Worm (Caenorhabditis elegans) whole organism, L3 larva: ENCODE measurements around the gene K06A4.6.
A peak's percentile ranks its signal among the peaks of the same experiment; 100 is the strongest.

Experiments
- R02D3.7 ChIP-seq: fragments of 150-350 bp; optimal IDR thresholded peaks from 2 replicates; lab custom pipeline; 2014; ENCODE audit warnings: missing biosample characterization, missing genetic modification characterization
- ZK546.5 ChIP-seq: sonication (generic microtip); optimal IDR thresholded peaks from 2 replicates; lab custom pipeline; 2017; ENCODE audit warnings: missing biosample characterization, missing genetic modification characterization
- ama-1 ChIP-seq: fragments of 150-350 bp; optimal IDR thresholded peaks from 2 replicates; lab custom pipeline; 2018
- ceh-82 ChIP-seq: fragments of 150-350 bp; optimal IDR thresholded peaks from 2 replicates; lab custom pipeline; 2014; ENCODE audit warnings: missing biosample characterization, missing genetic modification characterization
- daf-12 ChIP-seq: fragments of 150-350 bp; optimal IDR thresholded peaks from 2 replicates; lab custom pipeline; 2014; ENCODE audit warnings: missing biosample characterization, missing genetic modification reagents, missing genetic modification characterization
- egl-27 ChIP-seq: sonication (generic microtip); optimal IDR thresholded peaks from 4 replicates; lab custom pipeline; 2017; ENCODE audit warnings: missing biosample characterization, missing genetic modification reagents, missing genetic modification characterization
- egl-5 ChIP-seq: fragments of 150-350 bp; optimal IDR thresholded peaks from 2 replicates; lab custom pipeline; 2017; ENCODE audit warnings: missing biosample characterization, missing genetic modification reagents, missing genetic modification characterization, inconsistent platforms
- elt-1 ChIP-seq: fragments of 150-350 bp; optimal IDR thresholded peaks from 2 replicates; lab custom pipeline; 2014; ENCODE audit warnings: missing biosample characterization, missing genetic modification characterization
- elt-2 ChIP-seq: sonication (generic microtip); optimal IDR thresholded peaks from 2 replicates; lab custom pipeline; 2016; ENCODE audit warnings: missing genetic modification reagents, mild to moderate bottlenecking, missing genetic modification characterization, missing compliant biosample characterization
- fkh-2 ChIP-seq: fragments of 150-350 bp; optimal IDR thresholded peaks from 2 replicates; lab custom pipeline; 2014; ENCODE audit warnings: missing biosample characterization, missing genetic modification reagents, missing genetic modification characterization
- hmg-11 ChIP-seq: sonication (generic microtip); optimal IDR thresholded peaks from 2 replicates; lab custom pipeline; 2016; ENCODE audit warnings: missing genetic modification characterization, missing compliant biosample characterization
- jun-1 ChIP-seq: fragments of 150-350 bp; optimal IDR thresholded peaks from 2 replicates; lab custom pipeline; 2014; ENCODE audit warnings: missing biosample characterization, missing genetic modification reagents, missing genetic modification characterization
- mdl-1 ChIP-seq: fragments of 150-350 bp; optimal IDR thresholded peaks from 2 replicates; lab custom pipeline; 2014; ENCODE audit warnings: missing biosample characterization, missing genetic modification characterization
- nfya-1 ChIP-seq: sonication (generic microtip); optimal IDR thresholded peaks from 2 replicates; lab custom pipeline; 2017; ENCODE audit warnings: missing genetic modification characterization, mild to moderate bottlenecking, missing compliant biosample characterization, antibody characterized with exemption, moderate library complexity; ENCODE audit not compliant: insufficient read depth
- nhr-11 ChIP-seq: fragments of 150-350 bp; optimal IDR thresholded peaks from 2 replicates; lab custom pipeline; 2014; ENCODE audit warnings: missing biosample characterization, missing genetic modification characterization
- nhr-12 ChIP-seq: fragments of 150-350 bp; optimal IDR thresholded peaks from 2 replicates; lab custom pipeline; 2014; ENCODE audit warnings: missing biosample characterization, missing genetic modification characterization
- nhr-25 ChIP-seq: sonication (generic microtip); optimal IDR thresholded peaks from 2 replicates; lab custom pipeline; 2017; ENCODE audit warnings: missing biosample characterization, missing genetic modification characterization
- nhr-28 ChIP-seq: fragments of 150-350 bp; optimal IDR thresholded peaks from 2 replicates; lab custom pipeline; 2014; ENCODE audit warnings: missing biosample characterization, missing genetic modification characterization
- nhr-43 ChIP-seq: sonication (generic microtip); optimal IDR thresholded peaks from 2 replicates; lab custom pipeline; 2016; ENCODE audit warnings: mild to moderate bottlenecking, missing genetic modification characterization, missing compliant biosample characterization; ENCODE audit not compliant: poor library complexity, severe bottlenecking
- nhr-67 ChIP-seq: fragments of 150-350 bp; optimal IDR thresholded peaks from 2 replicates; lab custom pipeline; 2014; ENCODE audit warnings: missing biosample characterization, missing genetic modification characterization
- nhr-76 ChIP-seq: fragments of 150-350 bp; sonication (generic microtip); optimal IDR thresholded peaks from 5 replicates; lab custom pipeline; 2014; ENCODE audit warnings: missing biosample characterization, missing genetic modification characterization
- pha-4 ChIP-seq: fragments of 150-350 bp; optimal IDR thresholded peaks from 2 replicates; lab custom pipeline; 2014; ENCODE audit warnings: missing biosample characterization, missing genetic modification reagents, missing genetic modification characterization
- pqm-1 ChIP-seq: fragments of 150-350 bp; optimal IDR thresholded peaks from 2 replicates; lab custom pipeline; 2017; ENCODE audit warnings: missing biosample characterization, missing genetic modification characterization, inconsistent platforms
- sea-2 ChIP-seq: fragments of 150-350 bp; sonication (generic microtip); optimal IDR thresholded peaks from 4 replicates; lab custom pipeline; 2014; ENCODE audit warnings: missing biosample characterization, missing genetic modification reagents, missing genetic modification characterization
- skn-1 ChIP-seq: fragments of 150-350 bp; optimal IDR thresholded peaks from 2 replicates; lab custom pipeline; 2014; ENCODE audit warnings: missing biosample characterization, missing genetic modification characterization
- snpc-4 ChIP-seq: fragments of 150-350 bp; optimal IDR thresholded peaks from 2 replicates; lab custom pipeline; 2014; ENCODE audit warnings: missing biosample characterization, missing genetic modification characterization
- unc-39 ChIP-seq: sonication (generic microtip); optimal IDR thresholded peaks from 4 replicates; lab custom pipeline; 2017; ENCODE audit warnings: missing biosample characterization, missing genetic modification characterization
- unc-62 ChIP-seq: fragments of 150-350 bp; sonication (generic microtip); optimal IDR thresholded peaks from 4 replicates; lab custom pipeline; 2014; ENCODE audit warnings: missing biosample characterization, missing genetic modification reagents, missing genetic modification characterization
- ztf-11 ChIP-seq: fragments of 150-350 bp; optimal IDR thresholded peaks from 2 replicates; lab custom pipeline; 2014; ENCODE audit warnings: missing biosample characterization, missing genetic modification characterization
- ztf-4 ChIP-seq: fragments of 150-350 bp; optimal IDR thresholded peaks from 2 replicates; lab custom pipeline; 2014; ENCODE audit warnings: missing biosample characterization, missing genetic modification characterization

K06A4.6 gene

DNA sequence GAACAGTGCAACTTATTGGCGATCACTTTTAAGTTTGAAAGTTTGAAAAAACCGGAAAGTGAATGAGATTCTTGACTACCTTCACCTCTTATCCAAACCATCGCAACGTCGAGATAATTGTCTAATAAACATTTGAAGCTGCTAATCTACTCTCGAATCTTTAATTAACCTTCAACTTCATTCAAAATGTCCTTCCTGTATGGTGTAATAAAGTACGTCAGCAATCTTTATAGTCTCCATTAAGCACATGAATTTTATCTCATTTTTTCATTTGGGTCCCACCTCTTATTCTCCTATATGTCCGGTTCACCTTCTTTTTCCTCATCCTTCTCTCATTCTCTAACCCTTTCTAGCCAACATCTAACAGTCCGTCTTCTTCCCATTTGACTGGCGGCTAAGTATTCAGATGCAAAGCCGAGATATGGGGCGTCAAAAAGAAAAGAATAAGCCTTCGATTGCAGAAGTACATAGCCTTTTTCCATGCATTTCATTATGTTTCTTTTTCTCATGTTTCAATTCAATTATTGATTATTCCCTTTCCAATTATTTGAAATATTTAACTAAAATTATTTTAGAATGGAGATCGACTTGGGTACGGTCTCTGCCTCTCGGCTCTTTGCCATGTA is 20.5 kb upstream of the K06A4.6 start, which contains the start of gene swt-5:
swt-5 (plus strand) TSS at position 576 of the 626 bp plus-strand sequence.
- no peak for TF ChIP-seq ztf-11 (tag; lab: Kevin White, UChicago)
- peak; percentile 91 for TF ChIP-seq elt-1 (tag; lab: Kevin White, UChicago)
- TF ChIP-seq nhr-25 (tag; lab: Kevin White, UChicago), result peak; percentile 65

DNA sequence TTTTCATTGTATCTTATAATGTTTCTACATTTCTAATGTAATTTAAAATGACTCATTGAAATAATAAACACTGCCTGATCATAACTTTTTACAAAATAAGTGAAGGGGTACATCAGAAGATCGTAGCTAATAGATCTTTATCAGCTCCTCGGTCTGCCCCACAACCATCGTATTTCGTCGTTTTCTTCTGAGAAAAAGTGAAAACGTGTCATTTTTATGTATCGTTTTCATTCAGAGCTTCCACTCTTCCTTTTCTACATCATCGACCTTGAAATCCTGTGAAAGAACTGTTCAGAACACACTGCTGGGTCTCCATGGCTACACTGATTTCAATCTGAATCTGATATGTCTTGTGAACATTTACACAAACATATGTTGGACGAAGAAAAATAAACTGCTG is 18.8 kb upstream of the K06A4.6 start:
- TF ChIP-seq nhr-43 (tag; lab: Kevin White, UChicago), result no peak
- TF ChIP-seq elt-1 (tag; lab: Kevin White, UChicago), result peak; percentile 62
- TF ChIP-seq nhr-25 (tag; lab: Kevin White, UChicago), result peak; percentile 59
- no peak for TF ChIP-seq fkh-2
- TF ChIP-seq, all 47 proteins: peak for 2

DNA sequence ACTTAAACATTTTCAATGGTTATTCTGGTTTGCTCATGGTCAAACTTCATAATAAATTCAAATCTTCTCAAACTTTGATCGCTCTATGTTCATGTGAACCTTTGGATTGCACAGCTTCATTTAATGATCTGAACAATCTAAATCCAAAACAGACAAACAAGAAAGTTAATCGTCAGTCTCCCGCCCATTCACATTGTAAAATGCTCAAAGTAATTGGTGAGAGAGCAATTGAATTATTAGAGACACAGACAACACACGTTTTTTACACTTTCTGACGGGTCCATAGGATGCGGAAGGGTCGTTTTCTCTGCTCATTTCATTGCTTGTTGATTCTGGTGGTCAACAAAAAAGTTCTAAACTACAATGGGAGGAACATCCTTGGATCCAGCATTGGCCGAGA is 16.3 kb upstream of the K06A4.6 start, which contains the start of gene gsnl-1:
gsnl-1 (plus strand) TSS at position 301 of the 400 bp plus-strand sequence.
- TF ChIP-seq egl-5 (peak; percentile 13), unc-39 (tag; lab: Kevin White, UChicago) (no peak)

DNA sequence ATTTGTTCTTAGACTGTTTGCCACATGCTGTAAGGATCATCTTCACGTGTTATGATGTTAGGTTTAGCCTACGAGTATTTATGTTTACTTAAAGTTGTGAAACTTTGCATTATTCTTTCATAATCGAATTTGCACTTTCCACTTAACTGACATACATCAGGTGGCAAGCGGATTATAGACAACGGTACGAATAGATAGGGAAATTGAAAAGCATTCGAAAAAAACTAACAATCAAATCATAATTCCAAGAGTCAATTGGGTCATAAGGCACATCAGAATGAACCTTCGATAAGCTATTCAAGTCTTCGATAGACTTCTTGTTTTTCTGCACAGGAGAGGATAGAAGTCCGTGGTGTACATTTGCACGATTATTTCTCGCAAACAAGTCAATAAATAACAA is 12.0 kb upstream of the K06A4.6 start:
- TF ChIP-seq nhr-28 (tag; lab: Kevin White, UChicago) (no peak), pqm-1 (tag; lab: Kevin White, UChicago) (peak; percentile 75), elt-2 (peak; percentile 69)

DNA sequence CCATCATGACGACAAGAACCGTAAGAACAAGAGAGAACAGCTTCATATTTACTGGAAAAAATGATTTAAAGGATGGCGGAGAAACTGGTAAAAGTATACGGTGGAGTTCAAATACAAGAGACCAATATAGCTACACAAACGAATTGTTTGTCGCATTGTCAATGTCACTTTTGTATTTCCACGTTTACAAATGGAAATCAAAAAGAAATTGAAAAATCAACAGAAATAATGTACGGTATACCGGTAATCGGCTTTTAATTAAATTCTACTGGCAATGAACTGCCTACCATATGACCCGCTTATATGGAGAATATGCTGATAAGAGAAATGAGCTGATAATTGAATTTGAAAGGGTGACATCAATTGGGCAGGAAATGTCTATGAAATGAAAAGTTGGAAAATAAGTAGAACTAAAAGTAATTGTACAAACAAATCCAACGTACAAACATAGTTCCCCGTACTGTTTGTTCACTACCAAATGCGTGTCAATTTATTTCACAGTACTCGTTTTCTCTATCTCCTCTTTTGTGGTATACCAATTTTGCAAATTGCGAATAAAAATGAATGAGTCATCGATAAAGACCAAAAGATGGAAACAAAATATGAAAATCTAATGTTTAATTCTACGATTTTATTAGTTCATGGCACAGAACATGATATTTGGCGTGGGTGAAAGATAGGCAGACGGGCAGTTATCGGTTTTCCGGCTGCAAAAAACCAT is 11.1 kb upstream of the K06A4.6 start, which contains the start of gene K06A4.7:
K06A4.7 (minus strand) TSS at position 51 of the 721 bp plus-strand sequence.
- TF ChIP-seq jun-1 (tag; lab: Kevin White, UChicago), result peak; percentile 44
- no peak for TF ChIP-seq nhr-76 (tag; lab: Kevin White, UChicago)
- peak; percentile 67 for TF ChIP-seq pha-4 (tag; lab: Kevin White, UChicago)
- no peak for TF ChIP-seq egl-27 (tag; lab: Kevin White, UChicago)
- TF ChIP-seq ama-1 (lab: Kevin White, UChicago), result no peak
- peak; percentile 87 for TF ChIP-seq elt-2
- peak; percentile 70 for TF ChIP-seq pqm-1 (tag; lab: Kevin White, UChicago)
- no peak for TF ChIP-seq fkh-2
- TF ChIP-seq daf-12 (tag; lab: Kevin White, UChicago), result no peak
- TF ChIP-seq sea-2 (GFP tag; lab: Kevin White, UChicago), result no peak
- TF ChIP-seq ztf-4 (tag; lab: Kevin White, UChicago), result no peak

DNA sequence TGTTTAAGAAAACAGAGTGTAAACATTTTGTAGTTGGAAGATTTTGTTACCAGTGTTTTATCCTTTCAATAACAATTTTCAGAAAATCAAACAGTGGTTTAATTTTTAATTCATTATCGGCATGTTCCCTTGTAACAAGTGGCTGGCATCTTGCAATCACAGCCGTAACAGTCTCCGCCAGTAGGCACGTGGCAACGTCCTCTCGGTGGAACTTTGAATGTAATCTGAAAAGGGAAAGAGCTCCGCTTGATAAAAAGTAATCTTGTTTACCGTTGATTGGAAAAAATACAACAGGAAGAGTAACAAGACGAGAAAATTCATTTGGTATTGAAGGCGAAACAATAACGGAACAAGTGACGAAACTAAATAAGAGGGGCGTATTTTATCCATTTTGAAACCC is 8.9 kb upstream of the K06A4.6 start, which contains the start of gene K06A4.10:
K06A4.10 (minus strand) TSS at position 390 of the 400 bp plus-strand sequence.
- peak; percentile 72 for TF ChIP-seq elt-2
- peak; percentile 6 for TF ChIP-seq jun-1 (tag; lab: Kevin White, UChicago)
- TF ChIP-seq nhr-67, result no peak
- no peak for TF ChIP-seq ZK546.5 (tag; lab: Kevin White, UChicago)

DNA sequence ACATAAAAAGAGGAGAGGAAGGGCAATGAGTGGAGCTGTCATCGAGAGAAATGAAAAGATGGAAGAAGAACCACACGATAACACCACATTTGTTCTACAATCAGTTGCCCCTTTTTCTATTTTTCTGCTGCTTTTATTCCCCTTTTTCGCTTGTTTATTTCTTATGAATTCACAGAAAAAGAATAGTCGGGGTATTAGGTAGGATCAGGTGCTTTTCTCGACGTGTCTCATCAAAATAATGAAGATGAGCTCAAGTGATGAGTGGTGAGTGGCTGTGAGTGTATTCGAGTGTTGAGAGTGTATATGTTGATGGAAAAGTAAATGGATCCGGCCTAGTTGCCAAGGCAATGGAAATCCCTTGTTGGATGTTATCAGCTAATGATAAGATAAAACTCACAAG is 5.0 kb upstream of the K06A4.6 start:
- TF ChIP-seq nhr-12 (tag; lab: Kevin White, UChicago) (no peak), ZK546.5 (tag; lab: Kevin White, UChicago) (no peak), snpc-4 (no peak), nhr-76 (tag; lab: Kevin White, UChicago) (no peak), mdl-1 (tag; lab: Kevin White, UChicago) (no peak), fkh-2 (no peak), unc-62 (GFP tag; lab: Kevin White, UChicago) (no peak), pqm-1 (tag; lab: Kevin White, UChicago) (no peak), pha-4 (tag; lab: Kevin White, UChicago) (no peak), nhr-25 (tag; lab: Kevin White, UChicago) (no peak), ztf-11 (tag; lab: Kevin White, UChicago) (no peak), ceh-82 (no peak), nhr-28 (tag; lab: Kevin White, UChicago) (no peak), nfya-1 (tag; lab: Kevin White, UChicago) (no peak), hmg-11 (tag; lab: Kevin White, UChicago) (no peak), nhr-11 (tag; lab: Kevin White, UChicago) (no peak), R02D3.7 (tag; lab: Kevin White, UChicago) (no peak), ama-1 (lab: Kevin White, UChicago) (no peak), skn-1 (tag; lab: Kevin White, UChicago) (no peak)
